Fruit fly (Drosophila melanogaster) whole organism, prepupa: ENCODE data around the gene CG13255.

Experiments used
- CG10631 ChIP-seq: fragments of 200-800 bp; sonication (Bioruptor generic); optimal IDR thresholded peaks from 2 replicates; lab custom pipeline; 2016; ENCODE audit warnings: missing biosample characterization, missing genetic modification characterization
- CG11902 ChIP-seq: fragments of 200-800 bp; sonication (Bioruptor generic); optimal IDR thresholded peaks from 3 replicates; lab custom pipeline; 2016; ENCODE audit warnings: missing biosample characterization, missing genetic modification characterization
- CG1621 ChIP-seq: fragments of 200-800 bp; sonication (Bioruptor generic); optimal IDR thresholded peaks from 3 replicates; lab custom pipeline; 2018; ENCODE audit warnings: missing biosample characterization, mild to moderate bottlenecking, missing genetic modification characterization
- CG16779 ChIP-seq: fragments of 200-800 bp; sonication (Bioruptor generic); optimal IDR thresholded peaks from 3 replicates; lab custom pipeline; 2017; ENCODE audit warnings: missing biosample characterization, mild to moderate bottlenecking, missing genetic modification characterization
- CG3032 ChIP-seq: fragments of 200-800 bp; optimal IDR thresholded peaks from 2 replicates; lab custom pipeline; 2019; ENCODE audit warnings: missing biosample characterization, mild to moderate bottlenecking, missing genetic modification characterization, moderate library complexity
- CG31627 ChIP-seq: fragments of 200-800 bp; sonication (Bioruptor generic); optimal IDR thresholded peaks from 3 replicates; lab custom pipeline; 2016; ENCODE audit warnings: missing biosample characterization, missing genetic modification characterization
- CG34406 ChIP-seq: fragments of 200-800 bp; sonication (Bioruptor generic); optimal IDR thresholded peaks from 3 replicates; lab custom pipeline; 2016; ENCODE audit warnings: missing biosample characterization, missing genetic modification characterization
- CG3919 ChIP-seq: fragments of 200-800 bp; sonication (Bioruptor generic); optimal IDR thresholded peaks from 3 replicates; lab custom pipeline; 2016; ENCODE audit warnings: missing biosample characterization, missing genetic modification characterization
- CG4318 ChIP-seq: fragments of 200-800 bp; sonication (Bioruptor generic); optimal IDR thresholded peaks from 3 replicates; lab custom pipeline; 2017; ENCODE audit warnings: missing biosample characterization, mild to moderate bottlenecking, missing genetic modification characterization
- CG6163 ChIP-seq: fragments of 200-800 bp; sonication (Bioruptor generic); IDR thresholded peaks from 3 replicates; pipeline ENCODE4 v1.3.6; 2022; ENCODE audit warnings: missing biosample characterization, missing genetic modification characterization
- CG6276 ChIP-seq: fragments of 200-800 bp; sonication (Bioruptor generic); optimal IDR thresholded peaks from 2 replicates; lab custom pipeline; 2017; ENCODE audit warnings: missing biosample characterization, mild to moderate bottlenecking, missing genetic modification characterization
- CG6792 ChIP-seq: fragments of 200-800 bp; sonication (Bioruptor generic); optimal IDR thresholded peaks from 3 replicates; lab custom pipeline; 2016; ENCODE audit warnings: missing biosample characterization, missing genetic modification characterization
- CG6808 ChIP-seq: fragments of 200-800 bp; sonication (Bioruptor generic); optimal IDR thresholded peaks from 3 replicates; lab custom pipeline; 2017; ENCODE audit warnings: missing biosample characterization, missing genetic modification characterization, mild to moderate bottlenecking, moderate library complexity, missing genetic modification reagents
- CG8119 ChIP-seq: fragments of 200-800 bp; sonication (Bioruptor generic); IDR thresholded peaks from 3 replicates; pipeline ENCODE4 v1.3.6; 2022; ENCODE audit warnings: missing biosample characterization, missing genetic modification characterization
- CG8632 ChIP-seq: fragments of 200-800 bp; sonication (Bioruptor generic); optimal IDR thresholded peaks from 3 replicates; lab custom pipeline; 2016; ENCODE audit warnings: missing biosample characterization, missing genetic modification characterization
- Eip75B ChIP-seq: fragments of 200-800 bp; sonication (Bioruptor generic); optimal IDR thresholded peaks from 3 replicates; lab custom pipeline; 2016; ENCODE audit warnings: missing biosample characterization, missing genetic modification characterization
- Eip78C ChIP-seq: fragments of 200-800 bp; sonication (Bioruptor generic); peaks from one replicate; lab custom pipeline; 2016; ENCODE audit warnings: missing biosample characterization, missing genetic modification characterization
- Eip93F ChIP-seq: fragments of 200-800 bp; sonication (Bioruptor generic); optimal IDR thresholded peaks from 2 replicates; lab custom pipeline; 2016; ENCODE audit warnings: missing biosample characterization, mild to moderate bottlenecking, missing genetic modification characterization
- Hr4 ChIP-seq: fragments of 200-800 bp; sonication (Bioruptor generic); optimal IDR thresholded peaks from 3 replicates; lab custom pipeline; 2016; ENCODE audit warnings: missing biosample characterization, missing genetic modification characterization
- Lpt ChIP-seq: fragments of 200-800 bp; sonication (Bioruptor generic); optimal IDR thresholded peaks from 3 replicates; lab custom pipeline; 2016; ENCODE audit warnings: missing biosample characterization, missing genetic modification characterization
- Met ChIP-seq: fragments of 200-800 bp; sonication (Bioruptor generic); optimal IDR thresholded peaks from 3 replicates; lab custom pipeline; 2016; ENCODE audit warnings: missing biosample characterization, missing genetic modification characterization
- Sox102F ChIP-seq: fragments of 200-800 bp; sonication (Bioruptor generic); optimal IDR thresholded peaks from 2 replicates; lab custom pipeline; 2016; ENCODE audit warnings: missing biosample characterization, mild to moderate bottlenecking, missing genetic modification characterization
- Sox15 ChIP-seq: fragments of 200-800 bp; sonication (Bioruptor generic); optimal IDR thresholded peaks from 3 replicates; lab custom pipeline; 2016; ENCODE audit warnings: missing biosample characterization, missing genetic modification characterization
- achi ChIP-seq: fragments of 200-800 bp; sonication (Bioruptor generic); optimal IDR thresholded peaks from 3 replicates; lab custom pipeline; 2016; ENCODE audit warnings: missing biosample characterization, missing genetic modification characterization
- cyc ChIP-seq: fragments of 200-800 bp; sonication (Bioruptor generic); optimal IDR thresholded peaks from 3 replicates; lab custom pipeline; 2016; ENCODE audit warnings: missing biosample characterization, missing genetic modification characterization
- dac ChIP-seq: fragments of 200-800 bp; sonication (Bioruptor generic); optimal IDR thresholded peaks from 2 replicates; lab custom pipeline; 2017; ENCODE audit warnings: missing biosample characterization, mild to moderate bottlenecking, missing genetic modification characterization
- eg ChIP-seq: fragments of 200-800 bp; sonication (Bioruptor generic); IDR thresholded peaks from 3 replicates; pipeline ENCODE4 v1.3.6; 2022; ENCODE audit warnings: missing biosample characterization, missing genetic modification characterization
- fkh ChIP-seq: fragments of 200-800 bp; sonication (Bioruptor generic); optimal IDR thresholded peaks from 3 replicates; lab custom pipeline; 2017; ENCODE audit warnings: missing biosample characterization, mild to moderate bottlenecking, missing genetic modification characterization, moderate library complexity
- lz ChIP-seq: fragments of 200-800 bp; sonication (Bioruptor generic); optimal IDR thresholded peaks from 3 replicates; lab custom pipeline; 2016; ENCODE audit warnings: missing biosample characterization, missing genetic modification characterization
- salr ChIP-seq, 2 experiments: fragments of 200-800 bp; sonication (Bioruptor generic); optimal IDR thresholded peaks; 3 replicates each; lab custom pipeline; 2016 to 2018; ENCODE audit warnings: missing biosample characterization in 2 of 2, missing genetic modification characterization in 2 of 2, mild to moderate bottlenecking in 1 of 2
- spab ChIP-seq: fragments of 200-800 bp; sonication (Bioruptor generic); optimal IDR thresholded peaks from 2 replicates; lab custom pipeline; 2017; ENCODE audit warnings: missing biosample characterization, mild to moderate bottlenecking, missing genetic modification characterization, missing genetic modification reagents
- ss ChIP-seq, 2 experiments: fragments of 200-800 bp; sonication (Bioruptor generic); optimal IDR thresholded peaks; 2 replicates in 1 of 2; 3 replicates in 1 of 2; lab custom pipeline; 2017 to 2018; ENCODE audit warnings: mild to moderate bottlenecking in 2 of 2, missing biosample characterization in 2 of 2, missing genetic modification characterization in 2 of 2, moderate library complexity in 1 of 2
- svp ChIP-seq: fragments of 200-800 bp; sonication (Bioruptor generic); peaks from one replicate; lab custom pipeline; 2016; ENCODE audit warnings: missing biosample characterization, missing genetic modification characterization
- topi ChIP-seq: fragments of 200-800 bp; sonication (Bioruptor generic); optimal IDR thresholded peaks from 3 replicates; lab custom pipeline; 2016; ENCODE audit warnings: missing biosample characterization, missing genetic modification characterization
- vri ChIP-seq: fragments of 200-800 bp; sonication (Bioruptor generic); optimal IDR thresholded peaks from 3 replicates; lab custom pipeline; 2016; ENCODE audit warnings: missing biosample characterization, mild to moderate bottlenecking, missing genetic modification characterization

CG13255 gene

dm6 chr3L:20868995-20869394 lies 31.7 kb downstream of the CG13255 start:
- TF ChIP-seq spab (GFP tag; lab: Kevin White, UChicago) (no peak), Eip78C (GFP tag; lab: Kevin White, UChicago) (peak; percentile 38), CG6808 (GFP tag; lab: Kevin White, UChicago) (no peak), Hr4 (GFP tag; lab: Kevin White, UChicago) (peak; percentile 6), CG8632 (GFP tag; lab: Kevin White, UChicago) (no peak), Lpt (GFP tag; lab: Kevin White, UChicago) (no peak)

- TF ChIP-seq spab (GFP tag; lab: Kevin White, UChicago) (no peak), CG1621 (tag; lab: Kevin White, UChicago) (no peak), ss (GFP tag; optimal IDR thresholded peaks at IDR 0.05; lab: Kevin White, UChicago) (no peak), Eip93F (no peak), CG6276 (no peak), Lpt (GFP tag; lab: Kevin White, UChicago) (no peak), CG3919 (GFP tag; lab: Kevin White, UChicago) (no peak), eg (GFP tag; lab: Robert Waterston, UW) (no peak), CG6792 (GFP tag; lab: Kevin White, UChicago) (no peak), fkh (GFP tag; lab: Kevin White, UChicago) (no peak), cyc (GFP tag; lab: Kevin White, UChicago) (no peak), CG3032 (tag; lab: Kevin White, UChicago) (no peak), vri (no peak), salr (GFP tag; optimal IDR thresholded peaks at IDR 0.05; lab: Kevin White, UChicago) (no peak), svp (GFP tag; lab: Kevin White, UChicago) (no peak), CG4318 (GFP tag; lab: Kevin White, UChicago) (no peak), CG6163 (GFP tag; lab: Robert Waterston, UW) (no peak), Sox15 (GFP tag; lab: Kevin White, UChicago) (no peak), CG10631 (GFP tag; lab: Kevin White, UChicago) (no peak)
Measured at dm6 chr3L:20883969-20884368, 46.7 kb downstream of the CG13255 start.

- TF ChIP-seq achi (GFP tag; lab: Kevin White, UChicago): no peak
- no peak for TF ChIP-seq CG34406
- no peak for TF ChIP-seq CG11902 (GFP tag; lab: Kevin White, UChicago)
- no peak for TF ChIP-seq ss (GFP tag; optimal IDR thresholded peaks at IDR 0.05; lab: Kevin White, UChicago)
- TF ChIP-seq topi (GFP tag; lab: Kevin White, UChicago): no peak
- no peak for TF ChIP-seq CG10631 (GFP tag; lab: Kevin White, UChicago)
- TF ChIP-seq dac (GFP tag; lab: Kevin White, UChicago): no peak
- TF ChIP-seq Eip75B (GFP tag; lab: Kevin White, UChicago): no peak
- TF ChIP-seq lz (GFP tag; lab: Kevin White, UChicago): no peak
- TF ChIP-seq CG1621 (tag; lab: Kevin White, UChicago): no peak
- TF ChIP-seq Sox15 (GFP tag; lab: Kevin White, UChicago): no peak
- no peak for TF ChIP-seq CG31627
- TF ChIP-seq Met: no peak
- no peak for TF ChIP-seq Sox102F
- TF ChIP-seq CG8119 (GFP tag; lab: Robert Waterston, UW): no peak
- no peak for TF ChIP-seq CG16779 (tag; lab: Kevin White, UChicago)
Measured at dm6 chr3L:20885172-20885571, 47.9 kb downstream of the CG13255 start, which contains the start of gene CG32432. CG32432 (minus strand) TSS chr3L:20885188.
